Worm (Caenorhabditis elegans) whole organism, L2 larva: ENCODE measurements around the gene srlf-36.

Experiments
- R02D3.7 ChIP-seq: fragments of 150-350 bp; optimal IDR thresholded peaks from 2 replicates; lab custom pipeline; 2014; ENCODE audit warnings: missing biosample characterization, missing genetic modification characterization
- blmp-1 ChIP-seq: sonication (generic microtip); optimal IDR thresholded peaks from 2 replicates; lab custom pipeline; 2017; ENCODE audit warnings: missing genetic modification characterization, mild to moderate bottlenecking, missing compliant biosample characterization, antibody characterized with exemption, moderate library complexity; ENCODE audit not compliant: insufficient read depth
- fos-1 ChIP-seq: fragments of 150-350 bp; optimal IDR thresholded peaks from 2 replicates; lab custom pipeline; 2014; ENCODE audit warnings: missing biosample characterization, missing genetic modification characterization
- lin-13 ChIP-seq: fragments of 150-350 bp; optimal IDR thresholded peaks from 2 replicates; lab custom pipeline; 2014; ENCODE audit warnings: missing biosample characterization, missing genetic modification reagents, missing genetic modification characterization
- lin-39 ChIP-seq: fragments of 150-350 bp; optimal IDR thresholded peaks from 2 replicates; lab custom pipeline; 2014; ENCODE audit warnings: missing biosample characterization, missing genetic modification reagents, missing genetic modification characterization
- mab-5 ChIP-seq: fragments of 150-350 bp; optimal IDR thresholded peaks from 2 replicates; lab custom pipeline; 2014; ENCODE audit warnings: missing biosample characterization, missing genetic modification characterization
- nhr-12 ChIP-seq: fragments of 150-350 bp; optimal IDR thresholded peaks from 2 replicates; lab custom pipeline; 2014; ENCODE audit warnings: missing biosample characterization, missing genetic modification characterization
- nhr-23 ChIP-seq: fragments of 150-350 bp; optimal IDR thresholded peaks from 2 replicates; lab custom pipeline; 2014; ENCODE audit warnings: missing biosample characterization, missing genetic modification reagents, missing genetic modification characterization
- nhr-237 ChIP-seq: fragments of 150-350 bp; optimal IDR thresholded peaks from 2 replicates; lab custom pipeline; 2014; ENCODE audit warnings: missing biosample characterization, missing genetic modification characterization
- nhr-6 ChIP-seq: fragments of 150-350 bp; optimal IDR thresholded peaks from 2 replicates; lab custom pipeline; 2014; ENCODE audit warnings: missing biosample characterization, missing genetic modification characterization
- skn-1 ChIP-seq: sonication (generic microtip); optimal IDR thresholded peaks from 2 replicates; lab custom pipeline; 2017; ENCODE audit warnings: missing biosample characterization, missing genetic modification characterization
- snpc-4 ChIP-seq: fragments of 150-350 bp; optimal IDR thresholded peaks from 2 replicates; lab custom pipeline; 2014; ENCODE audit warnings: missing biosample characterization, missing genetic modification characterization
- unc-55 ChIP-seq: fragments of 150-350 bp; sonication (generic microtip); optimal IDR thresholded peaks from 3 replicates; lab custom pipeline; 2014; ENCODE audit warnings: missing biosample characterization, missing genetic modification reagents, missing genetic modification characterization
- unc-62 ChIP-seq: fragments of 150-350 bp; optimal IDR thresholded peaks from 2 replicates; lab custom pipeline; 2014; ENCODE audit warnings: missing biosample characterization, missing genetic modification reagents, missing genetic modification characterization

ce11 chrV:646888-647287 is 37.3 kb upstream of the srlf-36 start, which contains the start of gene ugt-42:
- TF ChIP-seq nhr-23 (no peak), lin-39 (no peak), nhr-237 (no peak), blmp-1 (tag; lab: Kevin White, UChicago) (no peak), R02D3.7 (tag; lab: Kevin White, UChicago) (no peak), lin-13 (GFP tag; lab: Kevin White, UChicago) (no peak), nhr-12 (tag; lab: Kevin White, UChicago) (no peak), nhr-6 (tag; lab: Kevin White, UChicago) (no peak), unc-55 (GFP tag; lab: Kevin White, UChicago) (no peak), mab-5 (tag; lab: Kevin White, UChicago) (no peak), skn-1 (tag; lab: Kevin White, UChicago) (no peak), fos-1 (no peak), snpc-4 (tag; lab: Kevin White, UChicago) (no peak), unc-62 (no peak)
